Worm (Caenorhabditis elegans): ENCODE results near the gene prx-3.

DNA sequence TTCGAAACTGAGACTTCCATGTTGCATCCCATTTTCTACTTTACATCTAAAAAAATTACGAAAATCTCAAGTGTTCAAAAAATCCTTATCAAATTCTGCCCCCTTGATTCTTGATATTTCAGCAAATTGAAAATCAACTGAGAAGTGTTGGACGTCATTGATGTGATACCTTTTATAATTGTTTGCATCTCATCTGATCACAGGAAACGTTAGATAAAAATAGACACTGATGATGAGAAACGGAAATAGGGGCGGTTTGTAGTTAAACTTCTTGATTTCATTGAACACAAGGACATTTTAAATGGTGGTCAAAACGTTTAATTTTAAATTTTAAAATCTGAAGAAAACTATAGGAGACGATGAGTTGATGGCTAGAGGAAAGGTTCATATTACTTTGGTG, 16.1 kb upstream of the prx-3 start:
- TF ChIP-seq ama-1 (optimal IDR thresholded peaks at IDR 0.05) (no peak), ets-7 (tag; optimal IDR thresholded peaks at IDR 0.05) (no peak), hnd-1 (tag; optimal IDR thresholded peaks at IDR 0.05) (no peak), scrt-1 (GFP tag; IDR thresholded peaks at IDR 0.05) (no peak), flt-1 (GFP tag; IDR thresholded peaks at IDR 0.05) (no peak), ceh-36 (tag; optimal IDR thresholded peaks at IDR 0.05) (no peak), pes-1 (GFP tag; IDR thresholded peaks at IDR 0.05) (no peak), aly-1 (tag; optimal IDR thresholded peaks at IDR 0.05) (no peak), hmg-4 (GFP tag; optimal IDR thresholded peaks at IDR 0.05) (no peak), hmbx-1 (tag; optimal IDR thresholded peaks at IDR 0.05) (no peak), tbx-11 (GFP tag; IDR thresholded peaks at IDR 0.05) (no peak), ceh-13 (GFP tag; optimal IDR thresholded peaks at IDR 0.05) (no peak), tbx-37 (GFP tag; conservative IDR thresholded peaks at IDR 0.05) (no peak), tra-4 (tag; optimal IDR thresholded peaks at IDR 0.05) (no peak)

Measured in whole organism, early embryonic.